Fruit fly (Drosophila melanogaster) whole organism, embryonic: ENCODE data around the gene CG11562.
A peak's percentile ranks its signal among the peaks of the same experiment; 100 is the strongest.

ENCODE experiments used
- B-H2 ChIP-seq: fragments of 200-800 bp; sonication (Bioruptor generic); optimal IDR thresholded peaks from 2 replicates; lab custom pipeline; 2018; ENCODE audit warnings: missing biosample characterization, mild to moderate bottlenecking, missing genetic modification characterization
- CG1024 ChIP-seq: fragments of 200-800 bp; sonication (Bioruptor generic); IDR thresholded peaks from 2 replicates; pipeline ENCODE4 v1.3.6; 2022; ENCODE audit warnings: missing biosample characterization, missing genetic modification characterization
- CG11696 ChIP-seq: fragments of 200-800 bp; sonication (Bioruptor generic); IDR thresholded peaks from 2 replicates; pipeline ENCODE4 v1.3.6; 2022; ENCODE audit warnings: missing biosample characterization, missing genetic modification characterization
- CG12219 ChIP-seq: fragments of 200-800 bp; sonication (Bioruptor generic); optimal IDR thresholded peaks from 3 replicates; lab custom pipeline; 2018; ENCODE audit warnings: missing biosample characterization, mild to moderate bottlenecking, missing genetic modification characterization
- CG1233 ChIP-seq: fragments of 200-800 bp; sonication (Bioruptor generic); optimal IDR thresholded peaks from 4 replicates; lab custom pipeline; 2018; ENCODE audit warnings: missing biosample characterization, mild to moderate bottlenecking, missing genetic modification characterization
- CG13775 ChIP-seq: fragments of 200-800 bp; sonication (Bioruptor generic); optimal IDR thresholded peaks from 3 replicates; lab custom pipeline; 2017; ENCODE audit warnings: missing biosample characterization, mild to moderate bottlenecking, missing genetic modification characterization
- CG14860 ChIP-seq: fragments of 200-800 bp; sonication (Bioruptor generic); IDR thresholded peaks from 3 replicates; pipeline ENCODE4 v1.3.6; 2022; ENCODE audit warnings: missing biosample characterization, missing genetic modification characterization; ENCODE audit not compliant: partially characterized antibody
- CG17385 ChIP-seq: fragments of 200-800 bp; sonication (Bioruptor generic); optimal IDR thresholded peaks from 3 replicates; lab custom pipeline; 2018; ENCODE audit warnings: missing biosample characterization, mild to moderate bottlenecking, missing genetic modification characterization
- CG30020 ChIP-seq: fragments of 200-800 bp; optimal IDR thresholded peaks from 2 replicates; lab custom pipeline; 2019; ENCODE audit warnings: missing biosample characterization, mild to moderate bottlenecking, missing genetic modification characterization, moderate library complexity
- CG30431 ChIP-seq: fragments of 200-800 bp; sonication (Bioruptor generic); optimal IDR thresholded peaks from 2 replicates; lab custom pipeline; 2017; ENCODE audit warnings: missing biosample characterization, missing genetic modification characterization
- CG31224 ChIP-seq: fragments of 200-800 bp; sonication (Bioruptor generic); IDR thresholded peaks from 2 replicates; pipeline ENCODE4 v1.3.6; 2022; ENCODE audit warnings: missing biosample characterization, missing genetic modification characterization
- CG34422 ChIP-seq: fragments of 200-800 bp; sonication (Bioruptor generic); IDR thresholded peaks from 3 replicates; pipeline ENCODE4 v1.3.6; 2022; ENCODE audit warnings: missing biosample characterization, missing genetic modification characterization
- CG3726 ChIP-seq: fragments of 200-800 bp; sonication (Bioruptor generic); IDR thresholded peaks from 3 replicates; pipeline ENCODE4, ENCODE4 v1.3.6; 2022; ENCODE audit warnings: missing biosample characterization, missing genetic modification characterization
- CG5245 ChIP-seq: fragments of 200-800 bp; sonication (Bioruptor generic); optimal IDR thresholded peaks from 3 replicates; lab custom pipeline; 2016; ENCODE audit warnings: missing biosample characterization, missing genetic modification characterization
- CG8281 ChIP-seq: fragments of 200-800 bp; sonication (Bioruptor generic); optimal IDR thresholded peaks from 2 replicates; lab custom pipeline; 2018; ENCODE audit warnings: missing biosample characterization, mild to moderate bottlenecking, missing genetic modification characterization, moderate library complexity
- CG8478 ChIP-seq: fragments of >200 bp; optimal IDR thresholded peaks from 2 replicates; lab custom pipeline; 2018
- D19B ChIP-seq: fragments of 200-800 bp; sonication (Bioruptor generic); optimal IDR thresholded peaks from 2 replicates; lab custom pipeline; 2017; ENCODE audit warnings: missing biosample characterization, mild to moderate bottlenecking, missing genetic modification characterization
- Drgx ChIP-seq: fragments of 200-800 bp; sonication (Bioruptor generic); IDR thresholded peaks from 2 replicates; pipeline ENCODE4 v1.3.6; 2022; ENCODE audit warnings: missing biosample characterization, missing genetic modification characterization
- HLH4C ChIP-seq: fragments of 200-800 bp; sonication (Bioruptor generic); IDR thresholded peaks from 3 replicates; pipeline ENCODE4 v1.3.6; 2022; ENCODE audit warnings: missing biosample characterization, missing genetic modification characterization; ENCODE audit not compliant: partially characterized antibody
- HmgD ChIP-seq: fragments of 200-800 bp; sonication (Bioruptor generic); optimal IDR thresholded peaks from 3 replicates; lab custom pipeline; 2016; ENCODE audit warnings: missing biosample characterization, missing genetic modification characterization
- MBD-R2 ChIP-seq: fragments of 200-800 bp; sonication (Bioruptor generic); IDR thresholded peaks from 2 replicates; pipeline ENCODE4 v1.3.6; 2022; ENCODE audit warnings: missing biosample characterization, missing genetic modification characterization
- Mes4 ChIP-seq: fragments of 200-800 bp; sonication (Bioruptor generic); optimal IDR thresholded peaks from 2 replicates; lab custom pipeline; 2016; ENCODE audit warnings: missing biosample characterization, missing genetic modification characterization
- Nf-YC ChIP-seq: fragments of 200-800 bp; optimal IDR thresholded peaks from 3 replicates; lab custom pipeline; 2019; ENCODE audit warnings: missing biosample characterization, mild to moderate bottlenecking, missing genetic modification characterization, moderate library complexity
- Optix ChIP-seq: fragments of 200-800 bp; sonication (Bioruptor generic); IDR thresholded peaks from 3 replicates; pipeline ENCODE4 v1.3.6; 2022; ENCODE audit warnings: missing biosample characterization, missing genetic modification characterization
- Trl ChIP-seq, 3 experiments: fragments of >200 bp in 2 of 3; fragments of 200-800 bp in 1 of 3; sonication (Bioruptor generic) in 1 of 3; optimal IDR thresholded peaks; 2 replicates in 1 of 3; 3 replicates in 2 of 3; lab custom pipeline; 2016 to 2017; ENCODE audit warnings: missing biosample characterization in 1 of 3, missing genetic modification characterization in 1 of 3
- Xbp1 ChIP-seq: fragments of 200-800 bp; sonication (Bioruptor generic); optimal IDR thresholded peaks from 3 replicates; lab custom pipeline; 2016; ENCODE audit warnings: missing biosample characterization, mild to moderate bottlenecking, missing genetic modification characterization
- amos ChIP-seq: fragments of 200-800 bp; sonication (Bioruptor generic); IDR thresholded peaks from 2 replicates; pipeline ENCODE4 v1.3.6; 2022; ENCODE audit warnings: missing biosample characterization, missing genetic modification characterization; ENCODE audit not compliant: partially characterized antibody
- az2 ChIP-seq: fragments of 200-800 bp; sonication (Bioruptor generic); optimal IDR thresholded peaks from 3 replicates; lab custom pipeline; 2016; ENCODE audit warnings: missing biosample characterization, missing genetic modification characterization
- emc ChIP-seq: fragments of 200-800 bp; sonication (Bioruptor generic); optimal IDR thresholded peaks from 2 replicates; lab custom pipeline; 2016; ENCODE audit warnings: missing biosample characterization, missing genetic modification characterization
- ewg ChIP-seq: fragments of 200-800 bp; sonication (Bioruptor generic); optimal IDR thresholded peaks from 3 replicates; lab custom pipeline; 2017; ENCODE audit warnings: mild to moderate bottlenecking, missing biosample characterization, missing genetic modification reagents, missing genetic modification characterization
- fd64A ChIP-seq: fragments of 200-800 bp; sonication (Bioruptor generic); optimal IDR thresholded peaks from 3 replicates; lab custom pipeline; 2018; ENCODE audit warnings: missing biosample characterization, mild to moderate bottlenecking, missing genetic modification characterization
- grau ChIP-seq: fragments of 200-800 bp; optimal IDR thresholded peaks from 3 replicates; lab custom pipeline; 2019; ENCODE audit warnings: missing biosample characterization, mild to moderate bottlenecking, missing genetic modification characterization, moderate library complexity
- insv ChIP-seq, 2 experiments: fragments of 200-800 bp; sonication (Bioruptor generic); optimal IDR thresholded peaks; 3 replicates each; lab custom pipeline; 2016 to 2018; ENCODE audit warnings: missing biosample characterization in 2 of 2, missing genetic modification characterization in 2 of 2
- jigr1 ChIP-seq: fragments of 200-800 bp; sonication (Bioruptor generic); IDR thresholded peaks from 3 replicates; pipeline ENCODE4 v1.3.6; 2022; ENCODE audit warnings: missing biosample characterization, missing genetic modification characterization
- kay ChIP-seq: fragments of 200-800 bp; sonication (Bioruptor generic); optimal IDR thresholded peaks from 2 replicates; lab custom pipeline; 2016; ENCODE audit warnings: missing biosample characterization, missing genetic modification characterization
- kni ChIP-seq: fragments of 200-800 bp; sonication (Bioruptor generic); optimal IDR thresholded peaks from 3 replicates; lab custom pipeline; 2017; ENCODE audit warnings: mild to moderate bottlenecking, missing biosample characterization, missing genetic modification reagents, missing genetic modification characterization
- lmd ChIP-seq: fragments of 200-800 bp; sonication (Bioruptor generic); IDR thresholded peaks from 2 replicates; pipeline ENCODE4 v1.3.6; 2022; ENCODE audit warnings: missing biosample characterization, missing genetic modification characterization
- lov ChIP-seq, 2 experiments: fragments of 200-800 bp in 1 of 2; fragments of >200 bp in 1 of 2; sonication (Bioruptor generic) in 1 of 2; IDR thresholded peaks in 1 of 2; optimal IDR thresholded peaks in 1 of 2; 2 replicates in 1 of 2; 3 replicates in 1 of 2; pipeline versions ENCODE4 v1.3.6 to Lab custom; 2017 to 2022; ENCODE audit warnings: missing biosample characterization in 1 of 2, missing genetic modification characterization in 1 of 2
- mam ChIP-seq: fragments of 200-800 bp; sonication (Bioruptor generic); optimal IDR thresholded peaks from 3 replicates; lab custom pipeline; 2016; ENCODE audit warnings: missing biosample characterization, missing genetic modification characterization
- pb ChIP-seq: fragments of 200-800 bp; sonication (Bioruptor generic); optimal IDR thresholded peaks from 3 replicates; lab custom pipeline; 2016; ENCODE audit warnings: missing biosample characterization, missing genetic modification characterization
- pum ChIP-seq: fragments of 200-800 bp; sonication (Bioruptor generic); optimal IDR thresholded peaks from 2 replicates; lab custom pipeline; 2016; ENCODE audit warnings: missing biosample characterization, missing genetic modification characterization
- scrt ChIP-seq: fragments of 200-800 bp; sonication (Bioruptor generic); optimal IDR thresholded peaks from 2 replicates; lab custom pipeline; 2018; ENCODE audit warnings: missing biosample characterization, mild to moderate bottlenecking, missing genetic modification characterization, moderate library complexity
- slbo ChIP-seq: fragments of 200-800 bp; sonication (Bioruptor generic); IDR thresholded peaks from 2 replicates; pipeline ENCODE4 v1.3.6; 2022; ENCODE audit warnings: missing biosample characterization, missing genetic modification characterization
- sob ChIP-seq: fragments of 200-800 bp; sonication (Bioruptor generic); IDR thresholded peaks from 2 replicates; pipeline ENCODE4 v1.3.6; 2022; ENCODE audit warnings: missing biosample characterization, missing genetic modification characterization
- ssp ChIP-seq: fragments of 200-800 bp; sonication (Bioruptor generic); IDR thresholded peaks from 2 replicates; pipeline ENCODE4 v1.3.6; 2022; ENCODE audit warnings: missing biosample characterization, missing genetic modification characterization
- trh ChIP-seq: fragments of 200-800 bp; sonication (Bioruptor generic); optimal IDR thresholded peaks from 2 replicates; lab custom pipeline; 2016; ENCODE audit warnings: missing biosample characterization, missing genetic modification characterization
- tup ChIP-seq: fragments of 200-800 bp; sonication (Bioruptor generic); optimal IDR thresholded peaks from 2 replicates; lab custom pipeline; 2016; ENCODE audit warnings: missing biosample characterization, mild to moderate bottlenecking, missing genetic modification characterization, moderate library complexity
- unpg ChIP-seq: fragments of 200-800 bp; sonication (Bioruptor generic); optimal IDR thresholded peaks from 3 replicates; lab custom pipeline; 2018; ENCODE audit warnings: missing biosample characterization, mild to moderate bottlenecking, missing genetic modification characterization, moderate library complexity
- zen2 ChIP-seq: fragments of 200-800 bp; sonication (Bioruptor generic); IDR thresholded peaks from 3 replicates; pipeline ENCODE4 v1.3.6; 2022; ENCODE audit warnings: missing biosample characterization, missing genetic modification characterization; ENCODE audit not compliant: partially characterized antibody
- zf30C ChIP-seq: fragments of 200-800 bp; sonication (Bioruptor generic); optimal IDR thresholded peaks from 3 replicates; lab custom pipeline; 2018; ENCODE audit warnings: missing biosample characterization, mild to moderate bottlenecking, missing genetic modification characterization

Gene CG11562

dm6 chr2L:305646-306045 lies 13.4 kb downstream of the CG11562 start, which contains the start of gene Plc21C (continued):
- TF ChIP-seq zf30C (GFP tag; lab: Kevin White, UChicago) (no peak), fd64A (GFP tag; lab: Kevin White, UChicago) (no peak), CG12219 (GFP tag; lab: Kevin White, UChicago) (no peak), tup (peak; percentile 5), CG30431 (GFP tag; lab: Kevin White, UChicago) (no peak), lmd (no peak), HmgD (peak; percentile 61), unpg (GFP tag; lab: Kevin White, UChicago) (no peak), trh (GFP tag; lab: Kevin White, UChicago) (no peak), CG11696 (GFP tag; lab: Robert Waterston, UW) (no peak), ewg (GFP tag; lab: Kevin White, UChicago) (peak; percentile 17), CG5245 (GFP tag; lab: Kevin White, UChicago) (no peak), scrt (peak; percentile 12), jigr1 (GFP tag; lab: Robert Waterston, UW) (no peak), CG34422 (0 out of 3 replicates have a peak, but pooled peaks have one; percentile 46), Drgx (GFP tag; lab: Robert Waterston, UW) (no peak), ssp (GFP tag; lab: Robert Waterston, UW) (peak; percentile 34; the same call in 1 of the 2 replicates), MBD-R2 (GFP tag; lab: Robert Waterston, UW) (peak; percentile 64), az2 (GFP tag; lab: Kevin White, UChicago) (peak; percentile 26), Optix (GFP tag; lab: Robert Waterston, UW) (no peak), Trl (optimal IDR thresholded peaks at IDR 0.05; lab: Kevin White, UChicago) (no peak), Trl (GFP tag; optimal IDR thresholded peaks at IDR 0.05; lab: Kevin White, UChicago) (no peak), emc (GFP tag; lab: Kevin White, UChicago) (peak; percentile 5), CG14860 (no peak), Mes4 (GFP tag; lab: Kevin White, UChicago) (no peak), HLH4C (GFP tag; lab: Robert Waterston, UW) (0 out of 3 replicates have a peak, but pooled peaks have one; percentile 23), grau (tag; lab: Kevin White, UChicago) (peak; percentile 58), B-H2 (GFP tag; lab: Kevin White, UChicago) (peak; percentile 49), mam (peak; percentile 57), kni (GFP tag; lab: Kevin White, UChicago) (peak; percentile 10), Xbp1 (GFP tag; lab: Kevin White, UChicago) (peak; percentile 65), CG1233 (GFP tag; lab: Kevin White, UChicago) (no peak), CG13775 (peak; percentile 43), slbo (GFP tag; lab: Robert Waterston, UW) (peak; percentile 62), lov (optimal IDR thresholded peaks at IDR 0.05; lab: Kevin White, UChicago) (no peak), lov (GFP tag; IDR thresholded peaks at IDR 0.05; lab: Robert Waterston, UW) (no peak), CG31224 (GFP tag; lab: Robert Waterston, UW) (no peak), CG1024 (GFP tag; lab: Robert Waterston, UW) (no peak), CG30020 (peak; percentile 25), pum (GFP tag; lab: Kevin White, UChicago) (peak; percentile 20), pb (no peak), D19B (GFP tag; lab: Kevin White, UChicago) (no peak), Nf-YC (tag; lab: Kevin White, UChicago) (peak; percentile 71), kay (GFP tag; lab: Kevin White, UChicago) (peak; percentile 21), zen2 (GFP tag; lab: Robert Waterston, UW) (no peak; the same call in 2 of the 3 replicates), CG3726 (GFP tag; lab: Robert Waterston, UW) (no peak), insv (GFP tag; optimal IDR thresholded peaks at IDR 0.05; lab: Kevin White, UChicago) (no peak), amos (GFP tag; lab: Robert Waterston, UW) (peak; percentile 31; the same call in 1 of the 2 replicates), CG17385 (no peak), CG8281 (tag; lab: Kevin White, UChicago) (no peak), sob (peak; percentile 36; the same call in 1 of the 2 replicates), CG8478 (lab: Kevin White, UChicago) (no peak)
